Fruit fly (Drosophila melanogaster) whole organism, embryonic: ENCODE measurements around the gene Non3.

Experiments used
- CG9797 ChIP-seq: fragments of 200-800 bp; sonication (Bioruptor generic); optimal IDR thresholded peaks from 3 replicates; lab custom pipeline; 2018; ENCODE audit warnings: missing biosample characterization, mild to moderate bottlenecking, missing genetic modification characterization
- Dbx ChIP-seq: fragments of 200-800 bp; sonication (Bioruptor generic); IDR thresholded peaks from 3 replicates; pipeline ENCODE4 v1.3.6; 2022; ENCODE audit warnings: missing biosample characterization, missing genetic modification characterization
- Pdp1 ChIP-seq, 2 experiments: fragments of 200-800 bp; sonication (Bioruptor generic); optimal IDR thresholded peaks; 3 replicates each; lab custom pipeline; 2016; ENCODE audit warnings: missing biosample characterization in 2 of 2, missing genetic modification characterization in 2 of 2, mild to moderate bottlenecking in 1 of 2, moderate library complexity in 1 of 2
- Vsx1 ChIP-seq: fragments of 200-800 bp; sonication (Bioruptor generic); optimal IDR thresholded peaks from 2 replicates; lab custom pipeline; 2017; ENCODE audit warnings: missing biosample characterization, mild to moderate bottlenecking, missing genetic modification characterization, missing genetic modification reagents
- caup ChIP-seq: fragments of 200-800 bp; sonication (Bioruptor generic); optimal IDR thresholded peaks from 3 replicates; lab custom pipeline; 2017; ENCODE audit warnings: missing biosample characterization, mild to moderate bottlenecking, missing genetic modification characterization, moderate library complexity; ENCODE audit not compliant: severe bottlenecking
- eve ChIP-seq, 2 experiments: fragments of >200 bp; optimal IDR thresholded peaks; 2 replicates each; lab custom pipeline; 2017; ENCODE audit warnings: missing biosample characterization in 2 of 2, missing genetic modification characterization in 2 of 2
- gsb ChIP-seq: fragments of 200-800 bp; sonication (Bioruptor generic); IDR thresholded peaks from 2 replicates; pipeline ENCODE4 v1.3.6; 2022; ENCODE audit warnings: missing biosample characterization, missing genetic modification characterization

dm6 chr3R:18232187-18232586 is 8.7 kb downstream of the Non3 start:
- TF ChIP-seq eve (GFP tag; optimal IDR thresholded peaks at IDR 0.05; lab: Kevin White, UChicago) (no peak), CG9797 (no peak), caup (GFP tag; lab: Kevin White, UChicago) (no peak), Vsx1 (GFP tag; lab: Kevin White, UChicago) (no peak), Dbx (no peak), Pdp1 (GFP tag; optimal IDR thresholded peaks at IDR 0.05; lab: Kevin White, UChicago) (no peak), gsb (no peak)
